Fruit fly (Drosophila melanogaster) S2 (cell line): ENCODE results near the gene PH4alphaNE3.

Experiments
- CG8478 ChIP-seq: fragments of >200 bp; optimal IDR thresholded peaks from 2 replicates; lab custom pipeline; 2018
- CTCF ChIP-seq, 2 experiments: fragments of >200 bp; optimal IDR thresholded peaks; 2 replicates each; lab custom pipeline; 2018

DNA sequence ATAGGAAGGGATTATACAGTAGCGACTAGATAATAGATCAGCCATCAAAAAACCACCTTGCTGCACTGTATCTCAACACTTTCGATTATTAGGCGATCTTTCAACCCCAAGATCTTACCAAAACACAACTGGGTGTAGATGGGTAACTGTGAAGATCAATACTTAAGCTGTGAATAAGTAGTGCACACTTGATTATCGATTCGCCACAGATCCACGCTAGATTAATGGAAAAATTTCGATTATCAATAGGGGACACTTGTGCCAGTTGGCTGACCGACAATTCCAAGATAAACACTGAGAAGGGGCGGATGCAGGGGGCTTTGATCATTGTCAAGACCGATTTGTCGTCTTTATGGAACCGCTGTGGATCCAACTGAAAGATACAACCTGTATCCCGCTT is 24.9 kb upstream of the PH4alphaNE3 start, which contains the start of gene CG9702:
- no peak for TF ChIP-seq CTCF (optimal IDR thresholded peaks at IDR 0.05; lab: Kevin White, UChicago)
- no peak for TF ChIP-seq CG8478
